Worm (Caenorhabditis elegans) whole organism, L2 larva: ENCODE data around the gene ccpp-6.

ENCODE experiments used
- F13H6.1 ChIP-seq: sonication (generic microtip); optimal IDR thresholded peaks from 2 replicates; lab custom pipeline; 2016; ENCODE audit warnings: missing genetic modification characterization, missing compliant biosample characterization
- Y55F3AM.14 ChIP-seq: fragments of 200-800 bp; sonication (Bioruptor generic); optimal IDR thresholded peaks from 2 replicates; lab custom pipeline; 2018; ENCODE audit warnings: mild to moderate bottlenecking, missing genetic modification characterization, missing compliant biosample characterization
- ZK546.5 ChIP-seq: sonication (generic microtip); optimal IDR thresholded peaks from 2 replicates; lab custom pipeline; 2017; ENCODE audit warnings: missing biosample characterization, missing genetic modification characterization
- ceh-82 ChIP-seq: fragments of 150-350 bp; optimal IDR thresholded peaks from 2 replicates; lab custom pipeline; 2014; ENCODE audit warnings: missing biosample characterization, missing genetic modification characterization
- lin-11 ChIP-seq: fragments of 150-350 bp; sonication (generic microtip); optimal IDR thresholded peaks from 2 replicates; lab custom pipeline; 2014; ENCODE audit warnings: missing biosample characterization, missing genetic modification characterization, inconsistent platforms, mixed read lengths
- lin-39 ChIP-seq: fragments of 150-350 bp; optimal IDR thresholded peaks from 2 replicates; lab custom pipeline; 2014; ENCODE audit warnings: missing biosample characterization, missing genetic modification reagents, missing genetic modification characterization
- lsy-2 ChIP-seq, 2 experiments: fragments of 150-350 bp in 1 of 2; sonication (generic microtip) in 1 of 2; optimal IDR thresholded peaks; 2 replicates each; lab custom pipeline; 2014 to 2017; ENCODE audit warnings: missing biosample characterization in 2 of 2, missing genetic modification characterization in 2 of 2
- nhr-237 ChIP-seq: fragments of 150-350 bp; optimal IDR thresholded peaks from 2 replicates; lab custom pipeline; 2014; ENCODE audit warnings: missing biosample characterization, missing genetic modification characterization
- skn-1 ChIP-seq: sonication (generic microtip); optimal IDR thresholded peaks from 2 replicates; lab custom pipeline; 2017; ENCODE audit warnings: missing biosample characterization, missing genetic modification characterization
- unc-55 ChIP-seq: fragments of 150-350 bp; sonication (generic microtip); optimal IDR thresholded peaks from 3 replicates; lab custom pipeline; 2014; ENCODE audit warnings: missing biosample characterization, missing genetic modification reagents, missing genetic modification characterization
- ztf-11 ChIP-seq: sonication (generic microtip); optimal IDR thresholded peaks from 2 replicates; lab custom pipeline; 2017; ENCODE audit warnings: missing biosample characterization, missing genetic modification characterization

- TF ChIP-seq skn-1 (tag; lab: Kevin White, UChicago) (peak; percentile 37), ZK546.5 (tag; lab: Kevin White, UChicago) (no peak), ztf-11 (tag; lab: Kevin White, UChicago) (no peak), lsy-2 (tag; optimal IDR thresholded peaks at IDR 0.05; lab: Kevin White, UChicago) (peak; percentile 79 to 93), lin-11 (tag; lab: Kevin White, UChicago) (peak; percentile 45), ceh-82 (no peak), F13H6.1 (tag; lab: Kevin White, UChicago) (peak; percentile 81), Y55F3AM.14 (no peak), nhr-237 (tag; lab: Kevin White, UChicago) (no peak), unc-55 (GFP tag; lab: Kevin White, UChicago) (peak; percentile 95), lin-39 (tag; lab: Kevin White, UChicago) (no peak)
Observed at ce11 chrII:5389831-5390323, 2.8 kb upstream of the ccpp-6 start, which contains the start of gene ndx-6.
